Fruit fly (Drosophila melanogaster) whole organism, embryonic: ENCODE results near the gene CG11698.

Experiments used
- Atf6 ChIP-seq: fragments of 200-800 bp; sonication (Bioruptor generic); IDR thresholded peaks from 2 replicates; pipeline ENCODE4 v1.3.6; 2022; ENCODE audit warnings: missing biosample characterization, missing genetic modification characterization
- Awh ChIP-seq: fragments of 200-800 bp; sonication (Bioruptor generic); IDR thresholded peaks from 2 replicates; pipeline ENCODE4, ENCODE4 v1.3.6; 2022; ENCODE audit warnings: missing biosample characterization, missing genetic modification characterization
- C15 ChIP-seq: fragments of 200-800 bp; sonication (Bioruptor generic); IDR thresholded peaks from 3 replicates; pipeline ENCODE4 v1.3.6; 2022; ENCODE audit warnings: missing biosample characterization, missing genetic modification characterization
- CG11085 ChIP-seq: fragments of 200-800 bp; sonication (Bioruptor generic); IDR thresholded peaks from 2 replicates; pipeline ENCODE4 v1.3.6; 2022; ENCODE audit warnings: missing biosample characterization, missing genetic modification characterization
- CG12236 ChIP-seq: fragments of 200-800 bp; sonication (Bioruptor generic); optimal IDR thresholded peaks from 2 replicates; lab custom pipeline; 2016; ENCODE audit warnings: missing biosample characterization, missing genetic modification characterization
- CG12391 ChIP-seq: fragments of 200-800 bp; sonication (Bioruptor generic); optimal IDR thresholded peaks from 3 replicates; lab custom pipeline; 2018; ENCODE audit warnings: missing biosample characterization, mild to moderate bottlenecking, missing genetic modification characterization, moderate library complexity
- CG13123 ChIP-seq: fragments of 200-800 bp; sonication (Bioruptor generic); optimal IDR thresholded peaks from 2 replicates; lab custom pipeline; 2016; ENCODE audit warnings: missing biosample characterization, missing genetic modification characterization
- CG13894 ChIP-seq: fragments of 200-800 bp; sonication (Bioruptor generic); optimal IDR thresholded peaks from 3 replicates; lab custom pipeline; 2018; ENCODE audit warnings: missing biosample characterization, mild to moderate bottlenecking, missing genetic modification characterization, moderate library complexity
- CG15073 ChIP-seq: fragments of 200-800 bp; sonication (Bioruptor generic); optimal IDR thresholded peaks from 2 replicates; lab custom pipeline; 2016; ENCODE audit warnings: missing biosample characterization, missing genetic modification characterization
- CG17186 ChIP-seq: fragments of 200-800 bp; sonication (Bioruptor generic); optimal IDR thresholded peaks from 3 replicates; lab custom pipeline; 2017; ENCODE audit warnings: missing biosample characterization, missing genetic modification reagents, missing genetic modification characterization
- CG17612 ChIP-seq: fragments of 200-800 bp; sonication (Bioruptor generic); IDR thresholded peaks from 2 replicates; pipeline ENCODE4 v1.3.6; 2022; ENCODE audit warnings: missing biosample characterization, missing genetic modification characterization
- CG17912 ChIP-seq: fragments of 200-800 bp; sonication (Bioruptor generic); optimal IDR thresholded peaks from 2 replicates; lab custom pipeline; 2018; ENCODE audit warnings: missing biosample characterization, mild to moderate bottlenecking, missing genetic modification characterization
- CG18599 ChIP-seq: fragments of 200-800 bp; sonication (Bioruptor generic); optimal IDR thresholded peaks from 3 replicates; lab custom pipeline; 2017; ENCODE audit warnings: missing biosample characterization, missing genetic modification characterization, mild to moderate bottlenecking, moderate library complexity, missing genetic modification reagents
- CG30431 ChIP-seq: fragments of 200-800 bp; sonication (Bioruptor generic); optimal IDR thresholded peaks from 2 replicates; lab custom pipeline; 2017; ENCODE audit warnings: missing biosample characterization, missing genetic modification characterization
- CG31388 ChIP-seq: fragments of 200-800 bp; sonication (Bioruptor generic); optimal IDR thresholded peaks from 2 replicates; lab custom pipeline; 2016; ENCODE audit warnings: missing biosample characterization, missing genetic modification characterization
- CG33557 ChIP-seq: fragments of 200-800 bp; sonication (Bioruptor generic); optimal IDR thresholded peaks from 2 replicates; lab custom pipeline; 2019; ENCODE audit warnings: missing biosample characterization, mild to moderate bottlenecking, missing genetic modification characterization, moderate library complexity
- CG34422 ChIP-seq: fragments of 200-800 bp; sonication (Bioruptor generic); IDR thresholded peaks from 3 replicates; pipeline ENCODE4 v1.3.6; 2022; ENCODE audit warnings: missing biosample characterization, missing genetic modification characterization
- CG6765 ChIP-seq: fragments of 200-800 bp; sonication (Bioruptor generic); optimal IDR thresholded peaks from 3 replicates; lab custom pipeline; 2017; ENCODE audit warnings: missing biosample characterization, mild to moderate bottlenecking, missing genetic modification characterization
- CG6854 ChIP-seq: fragments of 200-800 bp; sonication (Bioruptor generic); optimal IDR thresholded peaks from 3 replicates; lab custom pipeline; 2017; ENCODE audit warnings: missing biosample characterization, mild to moderate bottlenecking, missing genetic modification characterization
- CG9215 ChIP-seq: fragments of 200-800 bp; sonication (Bioruptor generic); IDR thresholded peaks from 2 replicates; pipeline ENCODE4 v1.3.6; 2022; ENCODE audit warnings: missing biosample characterization, missing genetic modification characterization
- CTCF ChIP-seq: fragments of 200-800 bp; sonication (Bioruptor generic); optimal IDR thresholded peaks from 2 replicates; lab custom pipeline; 2017; ENCODE audit warnings: missing biosample characterization, mild to moderate bottlenecking, missing genetic modification characterization, moderate library complexity
- D19A ChIP-seq: fragments of 200-800 bp; optimal IDR thresholded peaks from 3 replicates; lab custom pipeline; 2019; ENCODE audit warnings: missing biosample characterization, mild to moderate bottlenecking, missing genetic modification characterization, moderate library complexity
- Dfd ChIP-seq, 2 experiments: fragments of >200 bp; optimal IDR thresholded peaks; 2 replicates each; lab custom pipeline; 2017; ENCODE audit warnings: missing biosample characterization in 2 of 2, missing genetic modification characterization in 2 of 2
- Dip2 ChIP-seq: fragments of 200-800 bp; sonication (Bioruptor generic); IDR thresholded peaks from 2 replicates; pipeline ENCODE4 v1.3.6; 2022; ENCODE audit warnings: missing biosample characterization, missing genetic modification characterization
- Drgx ChIP-seq: fragments of 200-800 bp; sonication (Bioruptor generic); IDR thresholded peaks from 2 replicates; pipeline ENCODE4 v1.3.6; 2022; ENCODE audit warnings: missing biosample characterization, missing genetic modification characterization
- Elba2 ChIP-seq: fragments of 200-800 bp; sonication (Bioruptor generic); optimal IDR thresholded peaks from 3 replicates; lab custom pipeline; 2016; ENCODE audit warnings: missing biosample characterization, missing genetic modification characterization
- Ets65A ChIP-seq: fragments of 200-800 bp; sonication (Bioruptor generic); peaks from one replicate; lab custom pipeline; 2016; ENCODE audit warnings: missing biosample characterization, missing genetic modification characterization
- Gsc ChIP-seq: fragments of 200-800 bp; sonication (Bioruptor generic); IDR thresholded peaks from 2 replicates; pipeline ENCODE4 v1.3.6; 2022; ENCODE audit warnings: missing biosample characterization, missing genetic modification characterization
- HHEX ChIP-seq: fragments of 200-800 bp; sonication (Bioruptor generic); optimal IDR thresholded peaks from 3 replicates; lab custom pipeline; 2017; ENCODE audit warnings: missing biosample characterization, mild to moderate bottlenecking, missing genetic modification characterization, missing genetic modification reagents
- Med ChIP-seq: fragments of 200-800 bp; sonication (Bioruptor generic); peaks from one replicate; lab custom pipeline; 2016; ENCODE audit warnings: missing biosample characterization, missing genetic modification characterization, mild to moderate bottlenecking, inconsistent platforms, moderate library complexity
- Neu2 ChIP-seq: fragments of 200-800 bp; sonication (Bioruptor generic); optimal IDR thresholded peaks from 3 replicates; lab custom pipeline; 2016; ENCODE audit warnings: missing biosample characterization, missing genetic modification characterization, borderline replicate concordance
- Nf-YA ChIP-seq: fragments of 200-800 bp; sonication (Bioruptor generic); IDR thresholded peaks from 2 replicates; pipeline ENCODE4 v1.3.6; 2022; ENCODE audit warnings: missing biosample characterization, missing genetic modification characterization
- Nf-YC ChIP-seq: fragments of 200-800 bp; optimal IDR thresholded peaks from 3 replicates; lab custom pipeline; 2019; ENCODE audit warnings: missing biosample characterization, mild to moderate bottlenecking, missing genetic modification characterization, moderate library complexity
- Optix ChIP-seq: fragments of 200-800 bp; sonication (Bioruptor generic); IDR thresholded peaks from 3 replicates; pipeline ENCODE4 v1.3.6; 2022; ENCODE audit warnings: missing biosample characterization, missing genetic modification characterization
- Ssrp ChIP-seq: fragments of 200-800 bp; sonication (Bioruptor generic); optimal IDR thresholded peaks from 2 replicates; lab custom pipeline; 2018; ENCODE audit warnings: missing biosample characterization, mild to moderate bottlenecking, missing genetic modification characterization, moderate library complexity
- al ChIP-seq: fragments of 200-800 bp; sonication (Bioruptor generic); IDR thresholded peaks from 2 replicates; pipeline ENCODE4 v1.3.6; 2022; ENCODE audit warnings: missing biosample characterization, missing genetic modification characterization
- chinmo ChIP-seq: fragments of 200-800 bp; sonication (Bioruptor generic); IDR thresholded peaks from 4 replicates; pipeline ENCODE4 v1.3.6; 2022; ENCODE audit warnings: missing biosample characterization, missing genetic modification characterization; ENCODE audit not compliant: partially characterized antibody
- crc ChIP-seq: fragments of 200-800 bp; sonication (Bioruptor generic); optimal IDR thresholded peaks from 2 replicates; lab custom pipeline; 2016; ENCODE audit warnings: missing biosample characterization, missing genetic modification characterization
- eyg ChIP-seq: fragments of 200-800 bp; sonication (Bioruptor generic); optimal IDR thresholded peaks from 3 replicates; lab custom pipeline; 2016; ENCODE audit warnings: missing biosample characterization, missing genetic modification characterization
- gem ChIP-seq: fragments of 200-800 bp; sonication (Bioruptor generic); optimal IDR thresholded peaks from 2 replicates; lab custom pipeline; 2019; ENCODE audit warnings: missing biosample characterization, mild to moderate bottlenecking, missing genetic modification characterization, moderate library complexity
- gsb-n ChIP-seq: fragments of 200-800 bp; sonication (Bioruptor generic); optimal IDR thresholded peaks from 3 replicates; lab custom pipeline; 2018; ENCODE audit warnings: missing biosample characterization, mild to moderate bottlenecking, missing genetic modification characterization
- gt ChIP-seq: fragments of 200-800 bp; sonication (Bioruptor generic); IDR thresholded peaks from 2 replicates; pipeline ENCODE4 v1.3.6; 2022; ENCODE audit warnings: missing biosample characterization, missing genetic modification characterization
- h ChIP-seq: fragments of >200 bp; optimal IDR thresholded peaks from 2 replicates; lab custom pipeline; 2017
- her ChIP-seq: fragments of 200-800 bp; sonication (Bioruptor generic); optimal IDR thresholded peaks from 2 replicates; lab custom pipeline; 2016; ENCODE audit warnings: missing biosample characterization, missing genetic modification characterization
- kni ChIP-seq: fragments of 200-800 bp; sonication (Bioruptor generic); optimal IDR thresholded peaks from 3 replicates; lab custom pipeline; 2017; ENCODE audit warnings: mild to moderate bottlenecking, missing biosample characterization, missing genetic modification reagents, missing genetic modification characterization
- lab ChIP-seq: fragments of 200-800 bp; sonication (Bioruptor generic); optimal IDR thresholded peaks from 3 replicates; lab custom pipeline; 2017; ENCODE audit warnings: missing biosample characterization, missing genetic modification characterization, mild to moderate bottlenecking, moderate library complexity, missing genetic modification reagents
- lbe ChIP-seq: fragments of 200-800 bp; sonication (Bioruptor generic); optimal IDR thresholded peaks from 2 replicates; lab custom pipeline; 2016; ENCODE audit warnings: missing biosample characterization, mild to moderate bottlenecking, missing genetic modification characterization
- nerfin-1 ChIP-seq: fragments of 200-800 bp; sonication (Bioruptor generic); optimal IDR thresholded peaks from 3 replicates; lab custom pipeline; 2019; ENCODE audit warnings: missing biosample characterization, mild to moderate bottlenecking, missing genetic modification characterization, moderate library complexity
- nmo ChIP-seq: fragments of 200-800 bp; sonication (Bioruptor generic); optimal IDR thresholded peaks from 2 replicates; lab custom pipeline; 2018; ENCODE audit warnings: missing biosample characterization, mild to moderate bottlenecking, missing genetic modification characterization, moderate library complexity
- ranshi ChIP-seq: fragments of 200-800 bp; sonication (Bioruptor generic); IDR thresholded peaks from 2 replicates; pipeline ENCODE4 v1.3.6; 2022; ENCODE audit warnings: missing biosample characterization, missing genetic modification characterization
- ro ChIP-seq: fragments of 200-800 bp; sonication (Bioruptor generic); IDR thresholded peaks from 2 replicates; pipeline ENCODE4 v1.3.6; 2022; ENCODE audit warnings: missing biosample characterization, missing genetic modification characterization
- salm ChIP-seq: fragments of 200-800 bp; sonication (Bioruptor generic); optimal IDR thresholded peaks from 2 replicates; lab custom pipeline; 2018; ENCODE audit warnings: missing biosample characterization, mild to moderate bottlenecking, missing genetic modification characterization
- wek ChIP-seq: fragments of 200-800 bp; sonication (Bioruptor generic); optimal IDR thresholded peaks from 3 replicates; lab custom pipeline; 2018; ENCODE audit warnings: missing biosample characterization, mild to moderate bottlenecking, missing genetic modification characterization, moderate library complexity

Gene CG11698

dm6 chr3R:8308515-8308959, 3.5 kb upstream of the CG11698 start, which contains the start of gene tex:
Gene tex (minus strand): TSS chr3R:8308645.
- no peak for TF ChIP-seq Nf-YA
- peak; percentile 64 for TF ChIP-seq CG17186 (GFP tag; lab: Kevin White, UChicago)
- TF ChIP-seq al (GFP tag; lab: Robert Waterston, UW) = no peak
- no peak for TF ChIP-seq CG6854 (GFP tag; lab: Kevin White, UChicago)
- TF ChIP-seq gt = no peak
- TF ChIP-seq gem (tag; lab: Kevin White, UChicago) = no peak
- peak; percentile 75 for TF ChIP-seq nerfin-1
- peak; percentile 54 for TF ChIP-seq salm (tag; lab: Kevin White, UChicago)
- no peak for TF ChIP-seq Atf6 (GFP tag; lab: Robert Waterston, UW)
- peak; percentile 73 for TF ChIP-seq CG33557 (GFP tag; lab: Kevin White, UChicago)
- no peak for TF ChIP-seq Nf-YC
- TF ChIP-seq D19A (tag; lab: Kevin White, UChicago) = peak; percentile 30
- TF ChIP-seq Awh = peak; percentile 88
- TF ChIP-seq Neu2 (GFP tag; lab: Kevin White, UChicago) = no peak
- no peak for TF ChIP-seq CG18599
- peak; percentile 27 for TF ChIP-seq CG12391 (tag; lab: Kevin White, UChicago)
- TF ChIP-seq CTCF = peak; percentile 19
- no peak for TF ChIP-seq Dip2 (GFP tag; lab: Robert Waterston, UW)
- TF ChIP-seq CG17612 (GFP tag; lab: Robert Waterston, UW) = no peak
- TF ChIP-seq h (lab: Kevin White, UChicago) = no peak
- TF ChIP-seq Ets65A (GFP tag; lab: Kevin White, UChicago) = no peak
- TF ChIP-seq ro = no peak
- TF ChIP-seq eyg (GFP tag; lab: Kevin White, UChicago) = no peak
- no peak for TF ChIP-seq CG9215 (GFP tag; lab: Robert Waterston, UW)
- TF ChIP-seq CG6765 (GFP tag; lab: Kevin White, UChicago) = no peak
- TF ChIP-seq gsb-n (tag; lab: Kevin White, UChicago) = no peak
- no peak for TF ChIP-seq Dfd (GFP tag; optimal IDR thresholded peaks at IDR 0.05; lab: Kevin White, UChicago)
- TF ChIP-seq CG34422 (GFP tag; lab: Robert Waterston, UW) = peak; percentile 65; the same call in 1 of the 3 replicates
- TF ChIP-seq CG31388 (GFP tag; lab: Kevin White, UChicago) = no peak
- no peak for TF ChIP-seq CG30431 (GFP tag; lab: Kevin White, UChicago)
- peak; percentile 57 for TF ChIP-seq wek (GFP tag; lab: Kevin White, UChicago)
- TF ChIP-seq Optix (GFP tag; lab: Robert Waterston, UW) = no peak
- TF ChIP-seq Drgx = no peak
- TF ChIP-seq CG13894 (tag; lab: Kevin White, UChicago) = no peak
- TF ChIP-seq Elba2 (GFP tag; lab: Kevin White, UChicago) = no peak
- no peak for TF ChIP-seq C15 (GFP tag; lab: Robert Waterston, UW)
- TF ChIP-seq kni (GFP tag; lab: Kevin White, UChicago) = peak; percentile 68
- TF ChIP-seq crc (GFP tag; lab: Kevin White, UChicago) = no peak
- TF ChIP-seq ranshi = no peak
- no peak for TF ChIP-seq lbe (GFP tag; lab: Kevin White, UChicago)
- TF ChIP-seq lab (GFP tag; lab: Kevin White, UChicago) = no peak
- TF ChIP-seq nmo = peak; percentile 55
- peak; percentile 1 for TF ChIP-seq CG13123
- no peak for TF ChIP-seq her (GFP tag; lab: Kevin White, UChicago)
- peak; percentile 37 for TF ChIP-seq HHEX
- no peak for TF ChIP-seq CG11085
- TF ChIP-seq Gsc (GFP tag; lab: Robert Waterston, UW) = no peak
- TF ChIP-seq CG12236 (GFP tag; lab: Kevin White, UChicago) = peak; percentile 52
- TF ChIP-seq CG17912 (GFP tag; lab: Kevin White, UChicago) = peak; percentile 14
- no peak for TF ChIP-seq CG15073 (GFP tag; lab: Kevin White, UChicago)
- TF ChIP-seq Ssrp (tag; lab: Kevin White, UChicago) = no peak
- TF ChIP-seq Med (GFP tag; lab: Kevin White, UChicago) = peak; percentile 84
- TF ChIP-seq chinmo = no peak
